Worm (Caenorhabditis elegans) whole organism, mixed stage, embryonic: Measurements from ENCODE around the gene phat-5.

Experiments
- M03D4.4 ChIP-seq: sonication (generic microtip); optimal IDR thresholded peaks from 2 replicates; lab custom pipeline; 2017; ENCODE audit warnings: mild to moderate bottlenecking, missing genetic modification characterization, missing compliant biosample characterization
- bed-3 ChIP-seq: fragments of 200-800 bp; sonication (Bioruptor generic); optimal IDR thresholded peaks from 3 replicates; lab custom pipeline; 2018; ENCODE audit warnings: mild to moderate bottlenecking, missing genetic modification characterization, moderate library complexity, missing compliant biosample characterization
- blmp-1 ChIP-seq: fragments of 150-350 bp; optimal IDR thresholded peaks from 2 replicates; lab custom pipeline; 2014; ENCODE audit warnings: missing biosample characterization, missing genetic modification characterization
- ceh-39 ChIP-seq: fragments of 150-350 bp; optimal IDR thresholded peaks from 2 replicates; lab custom pipeline; 2014; ENCODE audit warnings: missing biosample characterization, missing genetic modification characterization
- cnd-1 ChIP-seq: fragments of 200-800 bp; sonication (Bioruptor generic); optimal IDR thresholded peaks from 2 replicates; lab custom pipeline; 2018; ENCODE audit warnings: mild to moderate bottlenecking, missing genetic modification characterization, missing compliant biosample characterization
- drap-1 ChIP-seq: fragments of 200-800 bp; sonication (Bioruptor generic); optimal IDR thresholded peaks from 3 replicates; lab custom pipeline; 2018; ENCODE audit warnings: mild to moderate bottlenecking, missing genetic modification characterization, missing compliant biosample characterization
- elt-1 ChIP-seq: sonication (generic microtip); optimal IDR thresholded peaks from 2 replicates; lab custom pipeline; 2017; ENCODE audit warnings: missing genetic modification characterization, mild to moderate bottlenecking, missing compliant biosample characterization, antibody characterized with exemption, moderate library complexity, borderline replicate concordance; ENCODE audit not compliant: insufficient read depth
- elt-3 ChIP-seq: fragments of 150-350 bp; optimal IDR thresholded peaks from 2 replicates; lab custom pipeline; 2014; ENCODE audit warnings: missing biosample characterization, missing genetic modification characterization
- flh-1 ChIP-seq: fragments of 200-800 bp; sonication (Bioruptor generic); optimal IDR thresholded peaks from 2 replicates; lab custom pipeline; 2018; ENCODE audit warnings: mild to moderate bottlenecking, missing genetic modification characterization, moderate library complexity, missing compliant biosample characterization
- ham-2 ChIP-seq: fragments of 200-800 bp; sonication (Bioruptor generic); optimal IDR thresholded peaks from 2 replicates; lab custom pipeline; 2018; ENCODE audit warnings: mild to moderate bottlenecking, missing genetic modification characterization, missing compliant biosample characterization
- hlh-1 ChIP-seq: fragments of 150-350 bp; optimal IDR thresholded peaks from 2 replicates; lab custom pipeline; 2014; ENCODE audit warnings: missing biosample characterization, missing genetic modification reagents, missing genetic modification characterization
- lin-13 ChIP-seq: fragments of 150-350 bp; optimal IDR thresholded peaks from 2 replicates; lab custom pipeline; 2014; ENCODE audit warnings: missing biosample characterization, missing genetic modification characterization
- lin-32 ChIP-seq: fragments of 200-800 bp; sonication (Bioruptor generic); optimal IDR thresholded peaks from 2 replicates; lab custom pipeline; 2018; ENCODE audit warnings: mild to moderate bottlenecking, missing genetic modification characterization, missing compliant biosample characterization
- lsy-2 ChIP-seq: fragments of 150-350 bp; optimal IDR thresholded peaks from 2 replicates; lab custom pipeline; 2014; ENCODE audit warnings: missing biosample characterization, missing genetic modification characterization
- mab-5 ChIP-seq: fragments of 150-350 bp; optimal IDR thresholded peaks from 2 replicates; lab custom pipeline; 2014; ENCODE audit warnings: missing biosample characterization, missing genetic modification characterization
- mep-1 ChIP-seq: fragments of 150-350 bp; optimal IDR thresholded peaks from 2 replicates; lab custom pipeline; 2017; ENCODE audit warnings: missing biosample characterization, missing genetic modification reagents, missing genetic modification characterization, inconsistent platforms
- mls-2 ChIP-seq: sonication (generic microtip); optimal IDR thresholded peaks from 2 replicates; lab custom pipeline; 2016; ENCODE audit warnings: mild to moderate bottlenecking, missing genetic modification characterization, moderate library complexity, missing compliant biosample characterization
- nhr-2 ChIP-seq: fragments of 150-350 bp; optimal IDR thresholded peaks from 2 replicates; lab custom pipeline; 2014; ENCODE audit warnings: missing biosample characterization, missing genetic modification characterization
- nhr-237 ChIP-seq: fragments of 150-350 bp; optimal IDR thresholded peaks from 2 replicates; lab custom pipeline; 2014; ENCODE audit warnings: missing biosample characterization, missing genetic modification characterization
- nhr-28 ChIP-seq: fragments of 150-350 bp; optimal IDR thresholded peaks from 2 replicates; lab custom pipeline; 2014; ENCODE audit warnings: missing biosample characterization, missing genetic modification characterization
- nhr-76 ChIP-seq: sonication (generic microtip); optimal IDR thresholded peaks from 2 replicates; lab custom pipeline; 2017; ENCODE audit warnings: missing biosample characterization, missing genetic modification characterization
- pha-4 ChIP-seq: fragments of 150-350 bp; optimal IDR thresholded peaks from 2 replicates; lab custom pipeline; 2018; ENCODE audit warnings: missing biosample characterization, missing genetic modification reagents, missing genetic modification characterization
- sem-2 ChIP-seq: fragments of 200-800 bp; sonication (Bioruptor generic); optimal IDR thresholded peaks from 2 replicates; lab custom pipeline; 2018; ENCODE audit warnings: mild to moderate bottlenecking, missing genetic modification characterization, missing compliant biosample characterization
- snpc-4 ChIP-seq: fragments of 150-350 bp; optimal IDR thresholded peaks from 2 replicates; lab custom pipeline; 2014; ENCODE audit warnings: missing biosample characterization, missing genetic modification characterization
- sptf-1 ChIP-seq: sonication (generic microtip); optimal IDR thresholded peaks from 2 replicates; lab custom pipeline; 2017; ENCODE audit warnings: mild to moderate bottlenecking, missing genetic modification characterization, moderate library complexity, missing compliant biosample characterization
- unc-39 ChIP-seq: fragments of 150-350 bp; optimal IDR thresholded peaks from 2 replicates; lab custom pipeline; 2014; ENCODE audit warnings: missing biosample characterization, missing genetic modification characterization
- unc-62 ChIP-seq: fragments of 150-350 bp; optimal IDR thresholded peaks from 2 replicates; lab custom pipeline; 2014; ENCODE audit warnings: missing biosample characterization, missing genetic modification reagents, missing genetic modification characterization
- zip-8 ChIP-seq: fragments of 150-350 bp; optimal IDR thresholded peaks from 2 replicates; lab custom pipeline; 2014; ENCODE audit warnings: missing biosample characterization, missing genetic modification characterization
- ztf-11 ChIP-seq: fragments of 150-350 bp; optimal IDR thresholded peaks from 2 replicates; lab custom pipeline; 2014; ENCODE audit warnings: missing biosample characterization, missing genetic modification characterization

Gene phat-5

DNA sequence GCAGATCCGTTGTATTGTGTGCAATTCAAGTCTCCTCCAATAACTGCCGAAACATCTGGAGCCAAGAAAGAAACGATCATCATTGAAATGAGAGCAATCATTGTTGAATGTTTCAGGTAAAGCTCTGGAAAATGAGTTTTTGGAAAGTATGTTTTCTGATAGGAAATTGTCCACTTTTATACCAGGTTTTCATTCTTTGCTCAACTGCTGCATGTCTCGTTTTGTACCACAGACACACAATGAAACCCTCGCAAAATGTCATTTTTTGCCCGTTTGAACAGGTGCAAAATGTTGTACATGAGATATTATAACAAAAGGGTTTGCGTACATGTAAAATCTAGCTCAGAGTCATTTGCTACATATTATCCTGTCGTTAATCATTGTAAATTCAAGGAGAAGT is 1.7 kb downstream of the phat-5 start, which contains the start of gene T05B4.10:
Gene T05B4.10 (minus strand): TSS at position 101 of the 400 bp plus-strand sequence.
- TF ChIP-seq unc-62 = no peak
- TF ChIP-seq elt-3 (tag; lab: Kevin White, UChicago) = no peak
- no peak for TF ChIP-seq pha-4 (tag; lab: Kevin White, UChicago)
- TF ChIP-seq lin-13 (tag; lab: Kevin White, UChicago) = no peak
- no peak for TF ChIP-seq nhr-28 (tag; lab: Kevin White, UChicago)
- TF ChIP-seq unc-39 (tag; lab: Kevin White, UChicago) = no peak
- TF ChIP-seq lin-32 = no peak
- TF ChIP-seq, all 35 proteins: peak for 0

DNA sequence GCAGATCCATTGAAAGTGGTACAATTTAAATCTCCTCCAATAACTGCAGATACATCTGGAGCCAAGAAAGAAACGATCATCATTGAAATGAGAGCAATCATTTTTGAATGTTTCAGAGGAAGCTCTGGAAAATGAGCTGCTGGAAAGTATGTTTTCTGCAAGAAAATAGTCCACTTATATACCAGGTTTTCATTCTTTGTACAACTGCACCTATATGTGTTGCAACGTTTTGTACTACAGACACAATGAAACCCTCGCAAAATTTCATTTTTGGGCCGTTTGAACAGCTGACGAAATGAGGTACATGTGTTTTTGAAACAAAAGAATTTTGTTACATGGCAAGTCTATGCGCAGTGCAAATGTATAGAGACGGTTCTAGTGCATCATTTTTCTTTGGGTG is 4.0 kb downstream of the phat-5 start, which contains the start of gene T05B4.9:
Gene T05B4.9 (minus strand): TSS at position 101 of the 400 bp plus-strand sequence.
- TF ChIP-seq sem-2 = no peak
- TF ChIP-seq ztf-11 (tag; lab: Kevin White, UChicago) = no peak
- no peak for TF ChIP-seq lsy-2
- no peak for TF ChIP-seq flh-1 (GFP tag; lab: Kevin White, UChicago)
- no peak for TF ChIP-seq blmp-1 (tag; lab: Kevin White, UChicago)
- no peak for TF ChIP-seq nhr-237 (tag; lab: Kevin White, UChicago)
- no peak for TF ChIP-seq mep-1
- TF ChIP-seq drap-1 (GFP tag; lab: Kevin White, UChicago) = no peak
- no peak for TF ChIP-seq nhr-2 (tag; lab: Kevin White, UChicago)
- TF ChIP-seq bed-3 (GFP tag; lab: Kevin White, UChicago) = no peak
- no peak for TF ChIP-seq cnd-1 (tag; lab: Kevin White, UChicago)
- TF ChIP-seq nhr-28 (tag; lab: Kevin White, UChicago) = no peak
- TF ChIP-seq ham-2 (GFP tag; lab: Kevin White, UChicago) = no peak

DNA sequence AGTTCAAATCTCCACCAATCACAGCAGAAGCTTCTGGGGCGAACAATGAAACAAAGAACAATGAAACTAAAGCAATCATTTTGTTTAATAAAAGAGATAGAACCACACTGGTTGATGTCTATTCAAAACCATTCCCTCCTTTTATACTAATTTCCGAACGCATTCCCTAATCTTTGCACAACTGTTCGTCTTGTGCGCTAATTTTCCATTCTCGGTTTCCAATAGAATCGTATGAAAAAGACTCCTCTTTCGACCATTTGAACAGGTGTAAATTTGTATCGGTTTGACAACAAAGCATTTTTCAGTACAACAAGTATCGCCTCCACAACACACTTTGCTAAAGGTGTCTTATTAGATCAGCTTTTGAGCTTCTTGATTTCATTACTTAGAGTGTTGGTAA is 6.2 kb downstream of the phat-5 start, which contains the start of gene T05B4.8:
Gene T05B4.8 (minus strand): TSS at position 101 of the 400 bp plus-strand sequence.
- TF ChIP-seq nhr-76 (tag; lab: Kevin White, UChicago) = no peak

DNA sequence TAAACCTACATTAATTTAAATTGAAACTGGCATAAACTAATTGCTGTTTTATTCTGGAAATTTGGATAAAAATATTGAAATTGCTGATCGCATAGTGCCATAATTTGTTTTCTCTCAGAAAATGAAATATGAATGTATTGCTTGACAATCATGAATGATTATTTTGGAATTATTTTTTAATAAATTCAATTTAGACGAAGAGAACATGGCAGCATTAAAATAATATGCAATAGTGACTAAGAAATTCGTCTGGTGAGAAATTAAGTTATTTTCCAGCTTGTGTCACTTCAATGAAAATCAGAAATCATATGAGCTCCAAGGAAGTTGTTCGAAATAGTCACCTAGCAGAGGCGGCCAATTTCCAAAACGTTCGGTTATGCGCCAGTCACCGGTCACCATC is 7.7 kb downstream of the phat-5 start, which contains the start of gene srw-133:
Gene srw-133 (minus strand): TSS at position 101 of the 400 bp plus-strand sequence.
- no peak for TF ChIP-seq nhr-2 (tag; lab: Kevin White, UChicago)
- no peak for TF ChIP-seq ztf-11 (tag; lab: Kevin White, UChicago)
- TF ChIP-seq lin-13 (tag; lab: Kevin White, UChicago) = no peak
- TF ChIP-seq ceh-39 (tag; lab: Kevin White, UChicago) = no peak
- no peak for TF ChIP-seq drap-1 (GFP tag; lab: Kevin White, UChicago)
- TF ChIP-seq nhr-28 (tag; lab: Kevin White, UChicago) = no peak
- TF ChIP-seq lin-32 = no peak
- TF ChIP-seq elt-3 (tag; lab: Kevin White, UChicago) = no peak
- no peak for TF ChIP-seq hlh-1 (tag; lab: Kevin White, UChicago)
- no peak for TF ChIP-seq bed-3 (GFP tag; lab: Kevin White, UChicago)
- TF ChIP-seq zip-8 (tag; lab: Kevin White, UChicago) = no peak
- TF ChIP-seq flh-1 (GFP tag; lab: Kevin White, UChicago) = no peak
- no peak for TF ChIP-seq unc-39 (tag; lab: Kevin White, UChicago)
- no peak for TF ChIP-seq lsy-2

DNA sequence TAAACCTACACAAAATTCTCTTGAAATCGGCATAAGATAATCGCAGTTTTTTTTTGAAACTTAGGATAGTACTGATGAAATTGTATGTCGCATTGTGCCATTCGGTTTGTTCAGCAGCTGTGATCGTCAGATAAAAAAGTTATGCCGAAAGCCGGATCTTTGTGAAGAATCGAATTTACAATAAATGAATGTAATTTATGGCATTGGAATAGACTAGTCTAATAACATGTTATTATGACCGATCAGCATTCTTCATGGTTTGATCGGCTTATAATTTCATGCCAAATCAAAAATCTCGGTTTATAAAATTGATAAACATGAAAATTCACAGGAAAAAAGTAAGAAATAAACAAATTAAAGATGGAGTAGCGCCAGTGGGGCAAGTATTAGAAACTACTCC is 9.8 kb downstream of the phat-5 start, which contains the start of gene srw-134:
Gene srw-134 (minus strand): TSS at position 101 of the 400 bp plus-strand sequence.
- no peak for TF ChIP-seq snpc-4 (tag; lab: Kevin White, UChicago)
- TF ChIP-seq elt-1 (tag; lab: Kevin White, UChicago) = no peak
- no peak for TF ChIP-seq sptf-1 (tag; lab: Kevin White, UChicago)
- TF ChIP-seq ceh-39 (tag; lab: Kevin White, UChicago) = no peak
- no peak for TF ChIP-seq nhr-2 (tag; lab: Kevin White, UChicago)
- no peak for TF ChIP-seq mep-1
- no peak for TF ChIP-seq M03D4.4 (tag; lab: Kevin White, UChicago)
- no peak for TF ChIP-seq elt-3 (tag; lab: Kevin White, UChicago)
- no peak for TF ChIP-seq mls-2
- TF ChIP-seq, all 35 proteins: peak for 0

DNA sequence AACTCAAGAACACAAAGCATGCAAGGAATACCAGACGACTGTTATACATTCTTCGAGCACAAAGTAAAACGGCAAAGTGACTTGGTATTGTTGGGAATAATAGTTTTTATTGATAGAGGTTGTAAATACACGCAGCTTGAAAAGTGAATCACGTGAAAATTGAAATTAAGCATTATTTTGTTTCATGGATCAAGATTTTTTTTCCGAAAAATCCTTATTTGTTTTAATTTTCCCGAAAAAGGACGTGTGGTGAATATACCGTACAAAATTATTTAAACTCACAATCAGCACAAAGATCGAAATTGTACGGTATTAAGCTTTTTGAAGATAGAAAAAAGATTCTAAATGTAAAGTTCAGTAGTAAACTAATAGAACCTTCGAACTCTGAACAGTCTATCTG is 12.4 kb downstream of the phat-5 start, which contains the start of gene clc-18:
Gene clc-18 (minus strand): TSS at position 101 of the 400 bp plus-strand sequence.
- TF ChIP-seq nhr-2 (tag; lab: Kevin White, UChicago) (no peak), mab-5 (tag; lab: Kevin White, UChicago) (no peak)
- TF ChIP-seq, all 35 proteins: peak for 0
